Worm (Caenorhabditis elegans) whole organism, L1 larva: Measurements from ENCODE around the gene srd-42.
A peak's percentile ranks its signal among the peaks of the same experiment; 100 is the strongest.

Source experiments
- C04F5.9 ChIP-seq: sonication (generic microtip); optimal IDR thresholded peaks from 2 replicates; lab custom pipeline; 2016; ENCODE audit warnings: missing genetic modification characterization, missing compliant biosample characterization
- C16A3.4 ChIP-seq: fragments of 150-350 bp; optimal IDR thresholded peaks from 2 replicates; lab custom pipeline; 2014; ENCODE audit warnings: missing biosample characterization, missing genetic modification characterization
- F16B12.6 ChIP-seq: fragments of 150-350 bp; optimal IDR thresholded peaks from 2 replicates; lab custom pipeline; 2014; ENCODE audit warnings: missing biosample characterization, missing genetic modification characterization
- Y116A8C.19 ChIP-seq: sonication (generic microtip); optimal IDR thresholded peaks from 2 replicates; lab custom pipeline; 2016; ENCODE audit warnings: missing compliant biosample characterization, missing genetic modification characterization, borderline replicate concordance
- ceh-8 ChIP-seq: fragments of 200-800 bp; sonication (Bioruptor generic); optimal IDR thresholded peaks from 2 replicates; lab custom pipeline; 2018; ENCODE audit warnings: mild to moderate bottlenecking, missing genetic modification characterization, moderate library complexity, missing compliant biosample characterization
- ceh-90 ChIP-seq: sonication (generic microtip); optimal IDR thresholded peaks from 2 replicates; lab custom pipeline; 2016; ENCODE audit warnings: missing genetic modification characterization, missing compliant biosample characterization
- dpl-1 ChIP-seq, 3 experiments: fragments of 150-350 bp in 2 of 3; sonication (generic microtip) in 1 of 3; optimal IDR thresholded peaks; 2 replicates each; lab custom pipeline; 2014 to 2017; ENCODE audit warnings: missing biosample characterization in 3 of 3, missing genetic modification characterization in 3 of 3, missing genetic modification reagents in 3 of 3
- dsc-1 ChIP-seq: sonication (generic microtip); optimal IDR thresholded peaks from 2 replicates; lab custom pipeline; 2016; ENCODE audit warnings: mild to moderate bottlenecking, missing genetic modification characterization, missing compliant biosample characterization
- efl-1 ChIP-seq, 4 experiments: fragments of 150-350 bp; optimal IDR thresholded peaks in 3 of 4; peaks in 1 of 4; 1 replicate in 1 of 4; 2 replicates in 3 of 4; lab custom pipeline; 2014; ENCODE audit warnings: missing biosample characterization in 2 of 4, missing genetic modification characterization in 2 of 4, missing genetic modification reagents in 2 of 4
- efl-3 ChIP-seq: fragments of 200-800 bp; sonication (Bioruptor generic); optimal IDR thresholded peaks from 2 replicates; lab custom pipeline; 2018; ENCODE audit warnings: mild to moderate bottlenecking, missing genetic modification characterization, missing compliant biosample characterization
- egl-13 ChIP-seq: sonication (generic microtip); optimal IDR thresholded peaks from 2 replicates; lab custom pipeline; 2016; ENCODE audit warnings: missing genotype, missing genetic modification reagents, missing genetic modification characterization, missing compliant biosample characterization
- elt-2 ChIP-seq: sonication (generic microtip); optimal IDR thresholded peaks from 2 replicates; lab custom pipeline; 2016; ENCODE audit warnings: missing genetic modification characterization, mild to moderate bottlenecking, inconsistent platforms, missing compliant biosample characterization, missing genetic modification reagents
- ets-5 ChIP-seq: fragments of 200-800 bp; sonication (Bioruptor generic); IDR thresholded peaks from 2 replicates; pipeline ENCODE4 v1.3.6; 2022; ENCODE audit warnings: missing genetic modification characterization, missing compliant biosample characterization
- fkh-4 ChIP-seq: sonication (generic microtip); optimal IDR thresholded peaks from 2 replicates; lab custom pipeline; 2016; ENCODE audit warnings: missing compliant biosample characterization, missing genetic modification characterization, borderline replicate concordance
- fos-1 ChIP-seq: fragments of 150-350 bp; optimal IDR thresholded peaks from 2 replicates; lab custom pipeline; 2014; ENCODE audit warnings: missing biosample characterization, missing genetic modification characterization
- hlh-17 ChIP-seq: fragments of 200-800 bp; sonication (Bioruptor generic); optimal IDR thresholded peaks from 2 replicates; lab custom pipeline; 2018; ENCODE audit warnings: missing genetic modification characterization, mild to moderate bottlenecking, missing compliant biosample characterization, moderate library complexity, borderline replicate concordance
- hlh-4 ChIP-seq: sonication (generic microtip); optimal IDR thresholded peaks from 2 replicates; lab custom pipeline; 2016; ENCODE audit warnings: mild to moderate bottlenecking, missing genetic modification characterization, missing compliant biosample characterization
- hpl-2 ChIP-seq: fragments of 150-350 bp; optimal IDR thresholded peaks from 2 replicates; lab custom pipeline; 2014; ENCODE audit warnings: missing biosample characterization, missing genetic modification reagents, missing genetic modification characterization
- irx-1 ChIP-seq: sonication (generic microtip); optimal IDR thresholded peaks from 2 replicates; lab custom pipeline; 2016; ENCODE audit warnings: missing genetic modification characterization, missing compliant biosample characterization
- jun-1 ChIP-seq: fragments of 150-350 bp; optimal IDR thresholded peaks from 2 replicates; lab custom pipeline; 2014; ENCODE audit warnings: missing biosample characterization, missing genetic modification reagents, missing genetic modification characterization
- lin-13 ChIP-seq: fragments of 150-350 bp; optimal IDR thresholded peaks from 2 replicates; lab custom pipeline; 2014; ENCODE audit warnings: missing biosample characterization, missing genetic modification reagents, missing genetic modification characterization
- lin-14 ChIP-seq: fragments of 200-800 bp; sonication (Bioruptor generic); optimal IDR thresholded peaks from 2 replicates; lab custom pipeline; 2018; ENCODE audit warnings: mild to moderate bottlenecking, missing genetic modification characterization, moderate library complexity, missing compliant biosample characterization
- lin-15B ChIP-seq: fragments of 150-350 bp; sonication (generic microtip); optimal IDR thresholded peaks from 3 replicates; lab custom pipeline; 2014; ENCODE audit warnings: missing biosample characterization, missing genetic modification characterization
- lin-35 ChIP-seq, 2 experiments: fragments of 150-350 bp; optimal IDR thresholded peaks; 2 replicates each; lab custom pipeline; 2014; ENCODE audit warnings: missing biosample characterization in 2 of 2, missing genetic modification characterization in 2 of 2, missing genetic modification reagents in 2 of 2
- lir-3 ChIP-seq: sonication (generic microtip); optimal IDR thresholded peaks from 2 replicates; lab custom pipeline; 2016; ENCODE audit warnings: mild to moderate bottlenecking, missing genetic modification characterization, moderate library complexity, missing compliant biosample characterization; ENCODE audit not compliant: poor library complexity
- mab-9 ChIP-seq: fragments of 200-800 bp; sonication (Bioruptor generic); IDR thresholded peaks from 2 replicates; pipeline ENCODE4 v1.3.6; 2022; ENCODE audit warnings: missing genetic modification reagents, missing genetic modification characterization, missing compliant biosample characterization
- mdl-1 ChIP-seq, 2 experiments: fragments of 150-350 bp; optimal IDR thresholded peaks; 2 replicates each; lab custom pipeline; 2014 to 2017; ENCODE audit warnings: missing biosample characterization in 2 of 2, missing genetic modification characterization in 2 of 2, inconsistent platforms in 1 of 2
- mef-2 ChIP-seq: fragments of 150-350 bp; optimal IDR thresholded peaks from 2 replicates; lab custom pipeline; 2014; ENCODE audit warnings: missing biosample characterization, missing genetic modification characterization
- mep-1 ChIP-seq: fragments of 150-350 bp; optimal IDR thresholded peaks from 2 replicates; lab custom pipeline; 2014; ENCODE audit warnings: missing biosample characterization, missing genetic modification characterization
- nhr-12 ChIP-seq: sonication (generic microtip); optimal IDR thresholded peaks from 2 replicates; lab custom pipeline; 2017; ENCODE audit warnings: missing biosample characterization, missing genetic modification characterization
- nhr-20 ChIP-seq: sonication (generic microtip); optimal IDR thresholded peaks from 2 replicates; lab custom pipeline; 2016; ENCODE audit warnings: mild to moderate bottlenecking, missing genetic modification characterization, missing compliant biosample characterization
- nhr-28 ChIP-seq: fragments of 150-350 bp; optimal IDR thresholded peaks from 2 replicates; lab custom pipeline; 2014; ENCODE audit warnings: missing biosample characterization, missing genetic modification characterization
- nhr-90 ChIP-seq: sonication (generic microtip); optimal IDR thresholded peaks from 2 replicates; lab custom pipeline; 2016; ENCODE audit warnings: mild to moderate bottlenecking, missing genetic modification characterization, missing compliant biosample characterization; ENCODE audit not compliant: poor library complexity
- pag-3 ChIP-seq: sonication (generic microtip); optimal IDR thresholded peaks from 2 replicates; lab custom pipeline; 2017; ENCODE audit warnings: missing genetic modification characterization, mild to moderate bottlenecking, missing compliant biosample characterization, antibody characterized with exemption, borderline replicate concordance; ENCODE audit not compliant: insufficient read depth
- pax-3 ChIP-seq: fragments of 200-800 bp; sonication (Bioruptor generic); optimal IDR thresholded peaks from 2 replicates; lab custom pipeline; 2018; ENCODE audit warnings: mild to moderate bottlenecking, missing genetic modification characterization, moderate library complexity, missing compliant biosample characterization
- pqm-1 ChIP-seq: sonication (generic microtip); optimal IDR thresholded peaks from 3 replicates; lab custom pipeline; 2017; ENCODE audit warnings: missing biosample characterization, missing genetic modification characterization
- skn-1 ChIP-seq: fragments of 150-350 bp; optimal IDR thresholded peaks from 2 replicates; lab custom pipeline; 2014; ENCODE audit warnings: missing biosample characterization, missing genetic modification characterization
- snpc-4 ChIP-seq: fragments of 150-350 bp; optimal IDR thresholded peaks from 2 replicates; lab custom pipeline; 2014; ENCODE audit warnings: missing biosample characterization, missing genetic modification characterization
- sox-4 ChIP-seq: sonication (generic microtip); optimal IDR thresholded peaks from 2 replicates; lab custom pipeline; 2016; ENCODE audit warnings: missing genetic modification characterization, missing compliant biosample characterization
- sptf-1 ChIP-seq: fragments of 150-350 bp; optimal IDR thresholded peaks from 2 replicates; lab custom pipeline; 2014; ENCODE audit warnings: missing biosample characterization, missing genetic modification characterization
- swsn-7 ChIP-seq: sonication (generic microtip); optimal IDR thresholded peaks from 2 replicates; lab custom pipeline; 2016; ENCODE audit warnings: missing genetic modification characterization, missing compliant biosample characterization
- tbx-2 ChIP-seq: sonication (generic microtip); optimal IDR thresholded peaks from 2 replicates; lab custom pipeline; 2016; ENCODE audit warnings: missing genetic modification characterization, missing compliant biosample characterization
- tlp-1 ChIP-seq: fragments of 150-350 bp; optimal IDR thresholded peaks from 2 replicates; lab custom pipeline; 2014; ENCODE audit warnings: missing biosample characterization, missing genetic modification characterization
- unc-130 ChIP-seq: fragments of 150-350 bp; optimal IDR thresholded peaks from 2 replicates; lab custom pipeline; 2017; ENCODE audit warnings: missing biosample characterization, missing genetic modification characterization, inconsistent platforms
- unc-62 ChIP-seq: fragments of 150-350 bp; optimal IDR thresholded peaks from 2 replicates; lab custom pipeline; 2014; ENCODE audit warnings: missing biosample characterization, missing genetic modification reagents, missing genetic modification characterization
- unc-86 ChIP-seq: sonication (generic microtip); optimal IDR thresholded peaks from 2 replicates; lab custom pipeline; 2016; ENCODE audit warnings: missing genetic modification characterization, missing compliant biosample characterization
- unc-98 ChIP-seq: fragments of 200-800 bp; sonication (Bioruptor generic); IDR thresholded peaks from 2 replicates; pipeline ENCODE4 v1.3.6; 2022; ENCODE audit warnings: missing genetic modification characterization, missing compliant biosample characterization
- vab-15 ChIP-seq: sonication (generic microtip); optimal IDR thresholded peaks from 2 replicates; lab custom pipeline; 2017; ENCODE audit warnings: missing genotype, mild to moderate bottlenecking, missing genetic modification characterization, missing compliant biosample characterization
- xbp-1 ChIP-seq: sonication (generic microtip); optimal IDR thresholded peaks from 2 replicates; lab custom pipeline; 2016; ENCODE audit warnings: missing genetic modification characterization, missing compliant biosample characterization
- zag-1 ChIP-seq: fragments of 150-350 bp; optimal IDR thresholded peaks from 2 replicates; lab custom pipeline; 2014; ENCODE audit warnings: missing biosample characterization, missing genetic modification characterization
- zip-4 ChIP-seq: fragments of 200-800 bp; sonication (Bioruptor generic); optimal IDR thresholded peaks from 2 replicates; lab custom pipeline; 2018; ENCODE audit warnings: mild to moderate bottlenecking, missing genetic modification characterization, moderate library complexity, missing compliant biosample characterization
- ztf-11 ChIP-seq, 2 experiments: sonication (generic microtip); optimal IDR thresholded peaks; 2 replicates each; lab custom pipeline; 2016 to 2017; ENCODE audit warnings: missing genetic modification characterization in 2 of 2, missing biosample characterization in 1 of 2, missing compliant biosample characterization in 1 of 2
- ztf-4 ChIP-seq: fragments of 150-350 bp; optimal IDR thresholded peaks from 2 replicates; lab custom pipeline; 2014; ENCODE audit warnings: missing biosample characterization, missing genetic modification characterization

The srd-42 gene

DNA sequence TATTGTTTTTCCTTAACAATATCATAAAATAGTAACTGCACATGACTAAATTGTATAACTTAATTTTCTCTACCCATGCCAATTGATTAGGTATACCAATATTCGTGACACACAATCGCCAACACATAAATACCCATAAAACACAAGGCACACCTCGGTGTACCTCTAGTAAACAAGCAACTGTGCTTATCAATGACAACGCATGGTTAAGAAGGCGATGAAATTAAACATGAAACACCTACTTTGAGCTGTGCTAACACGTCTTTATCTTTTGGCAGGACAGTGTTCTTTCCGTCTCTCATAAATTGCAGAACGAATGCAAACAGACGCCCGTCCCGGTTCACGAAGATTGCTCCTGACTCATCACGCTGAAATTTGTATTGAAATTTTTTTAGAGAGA, 7.5 kb upstream of the srd-42 start:
- TF ChIP-seq egl-13 (tag; lab: Kevin White, UChicago): no peak
- no peak for TF ChIP-seq irx-1 (tag; lab: Kevin White, UChicago)
- no peak for TF ChIP-seq hlh-17 (GFP tag; lab: Kevin White, UChicago)
- TF ChIP-seq ets-5 (GFP tag; lab: Robert Waterston, UW): no peak
- TF ChIP-seq hlh-4 (tag; lab: Kevin White, UChicago): no peak
- no peak for TF ChIP-seq mep-1 (tag; lab: Kevin White, UChicago)
- no peak for TF ChIP-seq C16A3.4 (tag; lab: Kevin White, UChicago)
- TF ChIP-seq unc-86 (tag; lab: Kevin White, UChicago): no peak
- no peak for TF ChIP-seq mab-9 (GFP tag; lab: Robert Waterston, UW)
- TF ChIP-seq sptf-1 (tag; lab: Kevin White, UChicago): no peak
- no peak for TF ChIP-seq Y116A8C.19 (tag; lab: Kevin White, UChicago)
- TF ChIP-seq efl-1 (optimal IDR thresholded peaks at IDR 0.05; lab: Kevin White, UChicago): no peak
- no peak for TF ChIP-seq efl-1 (GFP tag; optimal IDR thresholded peaks at IDR 0.05 in 1 of 2; lab: Kevin White, UChicago)
- no peak for TF ChIP-seq unc-62 (GFP tag; lab: Kevin White, UChicago)
- peak in 1 of 2 experiments; percentile 30 for TF ChIP-seq mdl-1 (tag; optimal IDR thresholded peaks at IDR 0.05; lab: Kevin White, UChicago)
- no peak for TF ChIP-seq C04F5.9 (tag; lab: Kevin White, UChicago)
- TF ChIP-seq nhr-12 (tag; lab: Kevin White, UChicago): no peak
- TF ChIP-seq lin-13 (GFP tag; lab: Kevin White, UChicago): no peak
- TF ChIP-seq snpc-4: no peak
- TF ChIP-seq zag-1 (tag; lab: Kevin White, UChicago): no peak
- TF ChIP-seq efl-3 (GFP tag; lab: Kevin White, UChicago): no peak
- TF ChIP-seq mef-2 (tag; lab: Kevin White, UChicago): no peak
- no peak for TF ChIP-seq zip-4 (GFP tag; lab: Kevin White, UChicago)
- no peak for TF ChIP-seq ztf-11 (tag; optimal IDR thresholded peaks at IDR 0.05; lab: Kevin White, UChicago)
- peak; percentile 22 for TF ChIP-seq lin-14 (GFP tag; lab: Kevin White, UChicago)
- TF ChIP-seq nhr-28: no peak
- TF ChIP-seq pax-3 (tag; lab: Kevin White, UChicago): no peak
- peak; percentile 76 for TF ChIP-seq pqm-1 (tag; lab: Kevin White, UChicago)
- TF ChIP-seq skn-1 (tag; lab: Kevin White, UChicago): no peak
- peak; percentile 88 for TF ChIP-seq elt-2
- peak in 1 of 2 experiments; percentile 60 for TF ChIP-seq lin-35 (GFP tag; optimal IDR thresholded peaks at IDR 0.05; lab: Kevin White, UChicago)
- no peak for TF ChIP-seq swsn-7 (tag; lab: Kevin White, UChicago)
- no peak for TF ChIP-seq fkh-4 (tag; lab: Kevin White, UChicago)
- no peak for TF ChIP-seq sox-4 (tag; lab: Kevin White, UChicago)
- TF ChIP-seq dsc-1 (tag; lab: Kevin White, UChicago): no peak
- TF ChIP-seq ztf-4 (tag; lab: Kevin White, UChicago): no peak
- TF ChIP-seq fos-1 (tag; lab: Kevin White, UChicago): no peak
- TF ChIP-seq ceh-90: no peak
- no peak for TF ChIP-seq xbp-1
- TF ChIP-seq nhr-90: peak; percentile 13
- TF ChIP-seq lir-3 (tag; lab: Kevin White, UChicago): no peak
- no peak for TF ChIP-seq tlp-1
- TF ChIP-seq unc-98: no peak
- TF ChIP-seq hpl-2 (GFP tag; lab: Kevin White, UChicago): no peak
- TF ChIP-seq pag-3 (tag; lab: Kevin White, UChicago): no peak
- peak; percentile 19 for TF ChIP-seq nhr-20 (tag; lab: Kevin White, UChicago)
- no peak for TF ChIP-seq unc-130
- TF ChIP-seq vab-15: no peak
- TF ChIP-seq jun-1 (tag; lab: Kevin White, UChicago): peak; percentile 12
- no peak for TF ChIP-seq lin-15B
- no peak for TF ChIP-seq ceh-8 (GFP tag; lab: Kevin White, UChicago)
- TF ChIP-seq dpl-1 (GFP tag; optimal IDR thresholded peaks at IDR 0.05; lab: Kevin White, UChicago): no peak
- no peak for TF ChIP-seq F16B12.6 (tag; lab: Kevin White, UChicago)
- no peak for TF ChIP-seq tbx-2 (tag; lab: Kevin White, UChicago)
